Fruit fly (Drosophila melanogaster) whole organism, wandering third instar larva: Measurements from ENCODE around the gene GMF.

Experiments
- Abd-B ChIP-seq: fragments of >200 bp; optimal IDR thresholded peaks from 2 replicates; lab custom pipeline; 2017; ENCODE audit warnings: missing biosample characterization, missing genetic modification characterization
- CG32264 ChIP-seq: fragments of 200-800 bp; sonication (Bioruptor generic); optimal IDR thresholded peaks from 2 replicates; lab custom pipeline; 2016; ENCODE audit warnings: missing biosample characterization, missing genetic modification characterization
- CG9705 ChIP-seq: fragments of 200-800 bp; sonication (Bioruptor generic); optimal IDR thresholded peaks from 2 replicates; lab custom pipeline; 2018; ENCODE audit warnings: missing biosample characterization, mild to moderate bottlenecking, missing genetic modification characterization
- CrebA ChIP-seq: fragments of 200-800 bp; sonication (Bioruptor generic); optimal IDR thresholded peaks from 2 replicates; lab custom pipeline; 2016; ENCODE audit warnings: missing biosample characterization, mild to moderate bottlenecking, missing genetic modification characterization, borderline replicate concordance
- Dif ChIP-seq: fragments of 200-275, 200-300 bp; sonication (Bioruptor generic); optimal IDR thresholded peaks from 2 replicates; lab custom pipeline; 2018; ENCODE audit warnings: missing biosample characterization, missing genetic modification characterization; ENCODE audit not compliant: partially characterized antibody
- HLH106 ChIP-seq: fragments of 200-800 bp; optimal IDR thresholded peaks from 3 replicates; lab custom pipeline; 2019; ENCODE audit warnings: missing biosample characterization, mild to moderate bottlenecking, missing genetic modification characterization, moderate library complexity
- Hnf4 ChIP-seq: fragments of 200-800 bp; sonication (Bioruptor generic); optimal IDR thresholded peaks from 2 replicates; lab custom pipeline; 2016; ENCODE audit warnings: missing biosample characterization, mild to moderate bottlenecking, missing genetic modification characterization
- Hr78 ChIP-seq: fragments of >200 bp; optimal IDR thresholded peaks from 2 replicates; lab custom pipeline; 2017; ENCODE audit warnings: missing biosample characterization, missing genetic modification characterization
- Hr83 ChIP-seq: fragments of 200-300 bp; sonication (Bioruptor generic); optimal IDR thresholded peaks from 2 replicates; lab custom pipeline; 2016; ENCODE audit warnings: missing biosample characterization, mild to moderate bottlenecking, missing genetic modification characterization, moderate library complexity; ENCODE audit not compliant: poor library complexity, severe bottlenecking
- Jra ChIP-seq: sonication (Bioruptor generic); optimal IDR thresholded peaks from 2 replicates; lab custom pipeline; 2016; ENCODE audit warnings: missing biosample characterization, missing genetic modification characterization
- Mio ChIP-seq: sonication (Bioruptor generic); optimal IDR thresholded peaks from 2 replicates; lab custom pipeline; 2016; ENCODE audit warnings: missing biosample characterization, missing genetic modification characterization
- N ChIP-seq: fragments of >200 bp; optimal IDR thresholded peaks from 2 replicates; lab custom pipeline; 2018; ENCODE audit warnings: missing biosample characterization, missing external identifiers, missing genetic modification characterization
- OdsH ChIP-seq: fragments of 200-800 bp; sonication (Bioruptor generic); optimal IDR thresholded peaks from 2 replicates; lab custom pipeline; 2016; ENCODE audit warnings: missing biosample characterization, mild to moderate bottlenecking, missing genetic modification characterization
- Rel ChIP-seq, 2 experiments: fragments of 200-800 bp; sonication (Bioruptor generic) in 1 of 2; optimal IDR thresholded peaks; 2 replicates in 1 of 2; 3 replicates in 1 of 2; lab custom pipeline; 2016 to 2019; ENCODE audit warnings: mild to moderate bottlenecking in 2 of 2, missing biosample characterization in 2 of 2, missing genetic modification characterization in 2 of 2, moderate library complexity in 1 of 2
- Sp1 ChIP-seq: fragments of 200-800 bp; sonication (Bioruptor generic); optimal IDR thresholded peaks from 3 replicates; lab custom pipeline; 2019; ENCODE audit warnings: missing biosample characterization, mild to moderate bottlenecking, missing genetic modification characterization, moderate library complexity
- Vsx2 ChIP-seq: fragments of 200-300, 225-300 bp; sonication (Bioruptor generic); optimal IDR thresholded peaks from 2 replicates; lab custom pipeline; 2018; ENCODE audit warnings: missing biosample characterization, missing genetic modification characterization; ENCODE audit not compliant: partially characterized antibody
- br ChIP-seq: fragments of 200-800 bp; sonication (Bioruptor generic); optimal IDR thresholded peaks from 2 replicates; lab custom pipeline; 2016; ENCODE audit warnings: missing biosample characterization, missing genetic modification characterization
- brk ChIP-seq: fragments of 200-800 bp; sonication (Bioruptor generic); optimal IDR thresholded peaks from 2 replicates; lab custom pipeline; 2016; ENCODE audit warnings: missing biosample characterization, mild to moderate bottlenecking, missing genetic modification characterization
- dl ChIP-seq, 2 experiments: fragments of 175-275, 200-275 bp in 1 of 2; fragments of 200-275 bp in 1 of 2; sonication (Bioruptor generic); optimal IDR thresholded peaks; lab custom pipeline; 2018; ENCODE audit warnings: mild to moderate bottlenecking in 2 of 2, missing biosample characterization in 2 of 2, missing genetic modification characterization in 2 of 2, moderate library complexity in 2 of 2; ENCODE audit not compliant: partially characterized antibody in 2 of 2, insufficient read depth in 1 of 2
- dmrt93B ChIP-seq: fragments of 200-800 bp; sonication (Bioruptor generic); optimal IDR thresholded peaks from 2 replicates; lab custom pipeline; 2018; ENCODE audit warnings: missing biosample characterization, mild to moderate bottlenecking, missing genetic modification characterization
- ey ChIP-seq: fragments of 200-800 bp; sonication (Bioruptor generic); optimal IDR thresholded peaks from 2 replicates; lab custom pipeline; 2016; ENCODE audit warnings: missing biosample characterization, missing genetic modification characterization
- foxo ChIP-seq, 2 experiments: fragments of 200-800 bp; sonication (Bioruptor generic); optimal IDR thresholded peaks; 2 replicates in 1 of 2; 3 replicates in 1 of 2; lab custom pipeline; 2016 to 2017; ENCODE audit warnings: missing biosample characterization in 2 of 2, missing genetic modification characterization in 2 of 2
- fru ChIP-seq: fragments of 200-800 bp; sonication (Bioruptor generic); optimal IDR thresholded peaks from 3 replicates; lab custom pipeline; 2016; ENCODE audit warnings: missing biosample characterization, mild to moderate bottlenecking, missing genetic modification characterization
- jim ChIP-seq: fragments of 175-275, 200-325 bp; sonication (Bioruptor generic); optimal IDR thresholded peaks from 2 replicates; lab custom pipeline; 2016; ENCODE audit warnings: missing biosample characterization, mild to moderate bottlenecking, missing genetic modification characterization
- pan ChIP-seq: fragments of >200 bp; optimal IDR thresholded peaks from 2 replicates; lab custom pipeline; 2017
- psq ChIP-seq: fragments of 200-800 bp; sonication (Bioruptor generic); optimal IDR thresholded peaks from 3 replicates; lab custom pipeline; 2017; ENCODE audit warnings: missing biosample characterization, mild to moderate bottlenecking, missing genetic modification characterization, moderate library complexity
- rgr ChIP-seq: fragments of 200-800 bp; sonication (Bioruptor generic); optimal IDR thresholded peaks from 3 replicates; lab custom pipeline; 2016; ENCODE audit warnings: missing biosample characterization, mild to moderate bottlenecking, missing genetic modification characterization
- sage ChIP-seq: fragments of 200-800 bp; sonication (Bioruptor generic); optimal IDR thresholded peaks from 2 replicates; lab custom pipeline; 2016; ENCODE audit warnings: missing biosample characterization, mild to moderate bottlenecking, missing genetic modification characterization
- sv ChIP-seq: fragments of 200-800 bp; sonication (Bioruptor generic); optimal IDR thresholded peaks from 3 replicates; lab custom pipeline; 2016; ENCODE audit warnings: missing biosample characterization, missing genetic modification characterization
- tai ChIP-seq: sonication (Bioruptor generic); optimal IDR thresholded peaks from 2 replicates; lab custom pipeline; 2016; ENCODE audit warnings: missing biosample characterization, missing genetic modification characterization
- usp ChIP-seq: fragments of >200 bp; optimal IDR thresholded peaks from 2 replicates; lab custom pipeline; 2017; ENCODE audit warnings: missing biosample characterization, missing genetic modification characterization
- woc ChIP-seq: sonication (Bioruptor generic); optimal IDR thresholded peaks from 2 replicates; lab custom pipeline; 2016; ENCODE audit warnings: missing biosample characterization, mild to moderate bottlenecking, missing genetic modification characterization

The GMF gene

dm6 chr2L:16329625-16330024 is 26.9 kb upstream of the GMF start, which contains the start of gene CG4440:
TSS of gene CG4440 (plus strand) at chr2L:16329925.
- TF ChIP-seq Vsx2 (GFP tag; lab: Kevin White, UChicago) (no peak), dl (GFP tag; optimal IDR thresholded peaks at IDR 0.05; lab: Kevin White, UChicago; ENCODE audit: insufficient read depth in 1 of 2, partially characterized antibody in 2 of 2) (no peak), CG9705 (no peak), tai (GFP tag; lab: Kevin White, UChicago) (no peak), CrebA (GFP tag; lab: Kevin White, UChicago) (no peak), sv (GFP tag; lab: Kevin White, UChicago) (no peak), usp (GFP tag; lab: Kevin White, UChicago) (no peak), Hr78 (GFP tag; lab: Kevin White, UChicago) (no peak), Mio (no peak), Rel (GFP tag; optimal IDR thresholded peaks at IDR 0.05; lab: Kevin White, UChicago) (no peak), Rel (tag; optimal IDR thresholded peaks at IDR 0.05; lab: Kevin White, UChicago) (no peak), Sp1 (no peak), sage (GFP tag; lab: Kevin White, UChicago) (no peak), ey (GFP tag; lab: Kevin White, UChicago) (no peak), fru (GFP tag; lab: Kevin White, UChicago) (no peak), dmrt93B (GFP tag; lab: Kevin White, UChicago) (no peak)

- TF ChIP-seq dl (GFP tag; optimal IDR thresholded peaks at IDR 0.05; lab: Kevin White, UChicago; ENCODE audit: insufficient read depth in 1 of 2, partially characterized antibody in 2 of 2) (no peak), jim (no peak), woc (GFP tag; lab: Kevin White, UChicago) (peak; percentile 72), rgr (GFP tag; lab: Kevin White, UChicago) (no peak), Sp1 (no peak), tai (GFP tag; lab: Kevin White, UChicago) (peak; percentile 85), Dif (GFP tag; lab: Kevin White, UChicago) (no peak), Rel (GFP tag; optimal IDR thresholded peaks at IDR 0.05; lab: Kevin White, UChicago) (no peak), Rel (tag; optimal IDR thresholded peaks at IDR 0.05; lab: Kevin White, UChicago) (no peak), N (GFP tag; lab: Kevin White, UChicago) (no peak), brk (GFP tag; lab: Kevin White, UChicago) (no peak), dmrt93B (GFP tag; lab: Kevin White, UChicago) (no peak), pan (no peak), CG32264 (GFP tag; lab: Kevin White, UChicago) (no peak), psq (GFP tag; lab: Kevin White, UChicago) (peak; percentile 43), Hr83 (GFP tag; lab: Kevin White, UChicago) (peak; percentile 63), OdsH (GFP tag; lab: Kevin White, UChicago) (peak; percentile 14), Abd-B (GFP tag; lab: Kevin White, UChicago) (no peak), Jra (GFP tag; lab: Kevin White, UChicago) (peak; percentile 57), Hnf4 (GFP tag; lab: Kevin White, UChicago) (peak; percentile 81), HLH106 (no peak), ey (GFP tag; lab: Kevin White, UChicago) (no peak), br (no peak), foxo (GFP tag; optimal IDR thresholded peaks at IDR 0.05; lab: Kevin White, UChicago) (peak in 1 of 2 experiments; percentile 71), Vsx2 (GFP tag; lab: Kevin White, UChicago) (no peak), CrebA (GFP tag; lab: Kevin White, UChicago) (no peak), sv (GFP tag; lab: Kevin White, UChicago) (peak; percentile 64)
- TF ChIP-seq, all 38 proteins: peak for 9
Observed at dm6 chr2L:16329102-16329520, 26.4 kb upstream of the GMF start, which contains the start of gene mRpL4. TSS of gene mRpL4 (minus strand) at chr2L:16329132.

- TF ChIP-seq ey (GFP tag; lab: Kevin White, UChicago) (no peak), N (GFP tag; lab: Kevin White, UChicago) (no peak), CG9705 (no peak), Dif (GFP tag; lab: Kevin White, UChicago) (no peak)
- TF ChIP-seq, all 38 proteins: peak for 0
Observed at dm6 chr2L:16326892-16327291, 24.1 kb upstream of the GMF start, which contains the start of gene CG4278. TSS of gene CG4278 (plus strand) at chr2L:16327069.
